Worm (Caenorhabditis elegans): Measurements from ENCODE around the gene K01D12.9.

DNA sequence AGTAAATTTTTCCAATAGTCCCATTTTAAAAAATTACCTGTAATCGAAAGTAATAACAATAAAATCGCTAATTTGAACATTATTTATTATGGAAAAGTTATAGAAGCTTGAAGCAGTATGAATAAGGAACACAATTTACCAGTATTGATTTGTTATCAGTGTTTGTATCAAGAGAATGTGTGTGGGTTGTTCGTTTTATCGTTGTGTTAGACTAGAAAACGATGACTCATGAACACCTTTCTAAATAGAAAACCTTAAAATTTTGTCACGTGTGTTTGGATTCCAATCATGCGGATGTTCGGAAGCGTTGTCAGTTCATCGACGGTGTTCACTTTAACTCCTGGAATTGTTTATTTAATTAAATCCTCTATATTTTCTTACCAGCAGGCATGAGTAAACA, 27.7 kb upstream of the K01D12.9 start, which contains the start of gene C54D10.13:
- TF ChIP-seq lin-14 (GFP tag; optimal IDR thresholded peaks at IDR 0.05) (no peak), egl-27 (tag; optimal IDR thresholded peaks at IDR 0.05) (no peak), ceh-90 (tag; optimal IDR thresholded peaks at IDR 0.05) (no peak)
